Comparison of ENCODE assay signal across 1 fruit fly cellular context in genomic region chr3R:17018902-17019527, dm6.
TF ChIP-seq lines count a peak whose summit lies in the region.

No protein-coding gene starts in this region.

TF ChIP-seq in whole organism, prepupa, 60 proteins besides CTCF, POLR2A, EP300 and RAD21 (continued from another document):
- TF ChIP-seq CG3919 (GFP tag; optimal IDR thresholded peaks at IDR 0.05; lab: Kevin White, UChicago) (no peak), net (GFP tag; optimal IDR thresholded peaks at IDR 0.05; lab: Kevin White, UChicago) (peak; percentile 30), Hr38 (GFP tag; optimal IDR thresholded peaks at IDR 0.05; lab: Kevin White, UChicago) (no peak), spab (GFP tag; optimal IDR thresholded peaks at IDR 0.05; lab: Kevin White, UChicago) (peak; percentile 21), OdsH (GFP tag; optimal IDR thresholded peaks at IDR 0.05; lab: Kevin White, UChicago) (peak; percentile 8), Gug (GFP tag; IDR thresholded peaks at IDR 0.05; lab: Robert Waterston, UW) (no peak), eg (GFP tag; IDR thresholded peaks at IDR 0.05; lab: Robert Waterston, UW) (no peak), cyc (GFP tag; optimal IDR thresholded peaks at IDR 0.05; lab: Kevin White, UChicago) (no peak), CG8319 (GFP tag; optimal IDR thresholded peaks at IDR 0.05; lab: Kevin White, UChicago) (no peak), dsx (GFP tag; optimal IDR thresholded peaks at IDR 0.05; lab: Kevin White, UChicago; ENCODE audit: poor library complexity, severe bottlenecking) (peak; percentile 57), acj6 (GFP tag; optimal IDR thresholded peaks at IDR 0.05; lab: Kevin White, UChicago) (no peak), Hr39 (GFP tag; optimal IDR thresholded peaks at IDR 0.05; lab: Kevin White, UChicago) (no peak), Eip75B (GFP tag; optimal IDR thresholded peaks at IDR 0.05; lab: Kevin White, UChicago) (no peak), CG11902 (GFP tag; optimal IDR thresholded peaks at IDR 0.05; lab: Kevin White, UChicago) (no peak), CG11762 (GFP tag; optimal IDR thresholded peaks at IDR 0.05; lab: Kevin White, UChicago; ENCODE audit: insufficient read depth) (no peak), fkh (GFP tag; optimal IDR thresholded peaks at IDR 0.05; lab: Kevin White, UChicago) (no peak), CG6792 (GFP tag; optimal IDR thresholded peaks at IDR 0.05; lab: Kevin White, UChicago) (no peak), CG3032 (tag; optimal IDR thresholded peaks at IDR 0.05; lab: Kevin White, UChicago) (peak; percentile 24), ss (GFP tag; optimal IDR thresholded peaks at IDR 0.05; lab: Kevin White, UChicago) (peak; percentile 55 to 59), vri (GFP tag; optimal IDR thresholded peaks at IDR 0.05; lab: Kevin White, UChicago) (no peak), CG7368 (GFP tag; optimal IDR thresholded peaks at IDR 0.05; lab: Kevin White, UChicago) (no peak), fd85E (GFP tag; optimal IDR thresholded peaks at IDR 0.05; lab: Kevin White, UChicago) (no peak), CG16779 (tag; optimal IDR thresholded peaks at IDR 0.05; lab: Kevin White, UChicago) (peak; percentile 3), pdm3 (GFP tag; optimal IDR thresholded peaks at IDR 0.05; lab: Kevin White, UChicago) (peak; percentile 16), Ets21C (GFP tag; optimal IDR thresholded peaks at IDR 0.05; lab: Kevin White, UChicago) (no peak), Met (GFP tag; optimal IDR thresholded peaks at IDR 0.05; lab: Kevin White, UChicago) (no peak), fd59A (GFP tag; optimal IDR thresholded peaks at IDR 0.05; lab: Kevin White, UChicago) (no peak), CG15336 (GFP tag; IDR thresholded peaks at IDR 0.05; lab: Robert Waterston, UW) (no peak), lz (GFP tag; optimal IDR thresholded peaks at IDR 0.05; lab: Kevin White, UChicago) (no peak), CG10669 (GFP tag; optimal IDR thresholded peaks at IDR 0.05; lab: Kevin White, UChicago) (peak; percentile 42), Sox102F (GFP tag; optimal IDR thresholded peaks at IDR 0.05; lab: Kevin White, UChicago) (no peak)
